Worm (Caenorhabditis elegans) whole organism, mixed stage, embryonic: Measurements from ENCODE around the gene Y51B9A.6.

Source experiments
- M03D4.4 ChIP-seq: sonication (generic microtip); optimal IDR thresholded peaks from 2 replicates; lab custom pipeline; 2017; ENCODE audit warnings: mild to moderate bottlenecking, missing genetic modification characterization, missing compliant biosample characterization
- bed-3 ChIP-seq: fragments of 200-800 bp; sonication (Bioruptor generic); optimal IDR thresholded peaks from 3 replicates; lab custom pipeline; 2018; ENCODE audit warnings: mild to moderate bottlenecking, missing genetic modification characterization, moderate library complexity, missing compliant biosample characterization
- blmp-1 ChIP-seq: fragments of 150-350 bp; optimal IDR thresholded peaks from 2 replicates; lab custom pipeline; 2014; ENCODE audit warnings: missing biosample characterization, missing genetic modification characterization
- ceh-39 ChIP-seq: fragments of 150-350 bp; optimal IDR thresholded peaks from 2 replicates; lab custom pipeline; 2014; ENCODE audit warnings: missing biosample characterization, missing genetic modification characterization
- ceh-43 ChIP-seq: fragments of 200-800 bp; sonication (Bioruptor generic); optimal IDR thresholded peaks from 2 replicates; lab custom pipeline; 2018; ENCODE audit warnings: mild to moderate bottlenecking, missing genetic modification characterization, moderate library complexity, missing compliant biosample characterization
- ceh-83 ChIP-seq: fragments of 200-800 bp; sonication (Bioruptor generic); optimal IDR thresholded peaks from 2 replicates; lab custom pipeline; 2018; ENCODE audit warnings: mild to moderate bottlenecking, missing genetic modification characterization, missing compliant biosample characterization
- ces-1 ChIP-seq: fragments of 150-350 bp; optimal IDR thresholded peaks from 2 replicates; lab custom pipeline; 2014; ENCODE audit warnings: missing biosample characterization, missing genetic modification reagents, missing genetic modification characterization
- cnd-1 ChIP-seq: fragments of 200-800 bp; sonication (Bioruptor generic); optimal IDR thresholded peaks from 2 replicates; lab custom pipeline; 2018; ENCODE audit warnings: mild to moderate bottlenecking, missing genetic modification characterization, missing compliant biosample characterization
- drap-1 ChIP-seq: fragments of 200-800 bp; sonication (Bioruptor generic); optimal IDR thresholded peaks from 3 replicates; lab custom pipeline; 2018; ENCODE audit warnings: mild to moderate bottlenecking, missing genetic modification characterization, missing compliant biosample characterization
- elt-1 ChIP-seq: sonication (generic microtip); optimal IDR thresholded peaks from 2 replicates; lab custom pipeline; 2017; ENCODE audit warnings: missing genetic modification characterization, mild to moderate bottlenecking, missing compliant biosample characterization, antibody characterized with exemption, moderate library complexity, borderline replicate concordance; ENCODE audit not compliant: insufficient read depth
- elt-3 ChIP-seq: fragments of 150-350 bp; optimal IDR thresholded peaks from 2 replicates; lab custom pipeline; 2014; ENCODE audit warnings: missing biosample characterization, missing genetic modification characterization
- flh-1 ChIP-seq: fragments of 200-800 bp; sonication (Bioruptor generic); optimal IDR thresholded peaks from 2 replicates; lab custom pipeline; 2018; ENCODE audit warnings: mild to moderate bottlenecking, missing genetic modification characterization, moderate library complexity, missing compliant biosample characterization
- hlh-1 ChIP-seq: fragments of 150-350 bp; optimal IDR thresholded peaks from 2 replicates; lab custom pipeline; 2014; ENCODE audit warnings: missing biosample characterization, missing genetic modification reagents, missing genetic modification characterization
- lin-13 ChIP-seq: fragments of 150-350 bp; optimal IDR thresholded peaks from 2 replicates; lab custom pipeline; 2014; ENCODE audit warnings: missing biosample characterization, missing genetic modification characterization
- lin-32 ChIP-seq: fragments of 200-800 bp; sonication (Bioruptor generic); optimal IDR thresholded peaks from 2 replicates; lab custom pipeline; 2018; ENCODE audit warnings: mild to moderate bottlenecking, missing genetic modification characterization, missing compliant biosample characterization
- lsy-2 ChIP-seq: fragments of 150-350 bp; optimal IDR thresholded peaks from 2 replicates; lab custom pipeline; 2014; ENCODE audit warnings: missing biosample characterization, missing genetic modification characterization
- mab-5 ChIP-seq: fragments of 150-350 bp; optimal IDR thresholded peaks from 2 replicates; lab custom pipeline; 2014; ENCODE audit warnings: missing biosample characterization, missing genetic modification characterization
- mep-1 ChIP-seq: fragments of 150-350 bp; optimal IDR thresholded peaks from 2 replicates; lab custom pipeline; 2017; ENCODE audit warnings: missing biosample characterization, missing genetic modification reagents, missing genetic modification characterization, inconsistent platforms
- mls-2 ChIP-seq: sonication (generic microtip); optimal IDR thresholded peaks from 2 replicates; lab custom pipeline; 2016; ENCODE audit warnings: mild to moderate bottlenecking, missing genetic modification characterization, moderate library complexity, missing compliant biosample characterization
- nhr-2 ChIP-seq: fragments of 150-350 bp; optimal IDR thresholded peaks from 2 replicates; lab custom pipeline; 2014; ENCODE audit warnings: missing biosample characterization, missing genetic modification characterization
- nhr-237 ChIP-seq: fragments of 150-350 bp; optimal IDR thresholded peaks from 2 replicates; lab custom pipeline; 2014; ENCODE audit warnings: missing biosample characterization, missing genetic modification characterization
- nhr-28 ChIP-seq: fragments of 150-350 bp; optimal IDR thresholded peaks from 2 replicates; lab custom pipeline; 2014; ENCODE audit warnings: missing biosample characterization, missing genetic modification characterization
- nhr-76 ChIP-seq: sonication (generic microtip); optimal IDR thresholded peaks from 2 replicates; lab custom pipeline; 2017; ENCODE audit warnings: missing biosample characterization, missing genetic modification characterization
- pha-4 ChIP-seq: fragments of 150-350 bp; optimal IDR thresholded peaks from 2 replicates; lab custom pipeline; 2018; ENCODE audit warnings: missing biosample characterization, missing genetic modification reagents, missing genetic modification characterization
- sem-2 ChIP-seq: fragments of 200-800 bp; sonication (Bioruptor generic); optimal IDR thresholded peaks from 2 replicates; lab custom pipeline; 2018; ENCODE audit warnings: mild to moderate bottlenecking, missing genetic modification characterization, missing compliant biosample characterization
- snpc-4 ChIP-seq: fragments of 150-350 bp; optimal IDR thresholded peaks from 2 replicates; lab custom pipeline; 2014; ENCODE audit warnings: missing biosample characterization, missing genetic modification characterization
- sptf-1 ChIP-seq: sonication (generic microtip); optimal IDR thresholded peaks from 2 replicates; lab custom pipeline; 2017; ENCODE audit warnings: mild to moderate bottlenecking, missing genetic modification characterization, moderate library complexity, missing compliant biosample characterization
- unc-39 ChIP-seq: fragments of 150-350 bp; optimal IDR thresholded peaks from 2 replicates; lab custom pipeline; 2014; ENCODE audit warnings: missing biosample characterization, missing genetic modification characterization
- unc-62 ChIP-seq: fragments of 150-350 bp; optimal IDR thresholded peaks from 2 replicates; lab custom pipeline; 2014; ENCODE audit warnings: missing biosample characterization, missing genetic modification reagents, missing genetic modification characterization
- zip-8 ChIP-seq: fragments of 150-350 bp; optimal IDR thresholded peaks from 2 replicates; lab custom pipeline; 2014; ENCODE audit warnings: missing biosample characterization, missing genetic modification characterization
- ztf-11 ChIP-seq: fragments of 150-350 bp; optimal IDR thresholded peaks from 2 replicates; lab custom pipeline; 2014; ENCODE audit warnings: missing biosample characterization, missing genetic modification characterization

Gene Y51B9A.6

DNA sequence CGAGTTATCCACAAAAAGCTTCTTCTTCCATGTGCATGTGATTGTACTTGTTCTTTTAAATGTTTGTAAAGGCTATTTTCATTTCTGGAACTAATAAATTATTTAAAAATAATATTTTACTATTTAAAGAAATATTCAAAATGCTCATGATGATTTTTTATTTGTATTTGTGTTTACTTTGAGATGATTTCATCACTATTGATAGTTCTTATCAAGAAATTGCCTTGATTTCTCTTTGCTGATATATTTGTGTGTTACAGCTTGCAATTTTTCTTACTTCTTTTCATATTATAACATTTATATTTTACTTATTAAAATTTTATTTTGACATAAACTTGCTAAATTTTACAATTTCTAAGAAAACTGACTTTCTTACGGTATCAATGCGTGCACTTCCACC lies 24.8 kb downstream of the Y51B9A.6 start:
- TF ChIP-seq hlh-1 (no peak), M03D4.4 (tag; lab: Kevin White, UChicago) (no peak), snpc-4 (tag; lab: Kevin White, UChicago) (no peak), nhr-237 (tag; lab: Kevin White, UChicago) (no peak), bed-3 (GFP tag; lab: Kevin White, UChicago) (no peak), unc-39 (tag; lab: Kevin White, UChicago) (no peak), cnd-1 (tag; lab: Kevin White, UChicago) (no peak), zip-8 (tag; lab: Kevin White, UChicago) (no peak), ceh-43 (GFP tag; lab: Kevin White, UChicago) (no peak), ceh-83 (GFP tag; lab: Kevin White, UChicago) (no peak), lsy-2 (tag; lab: Kevin White, UChicago) (no peak)

DNA sequence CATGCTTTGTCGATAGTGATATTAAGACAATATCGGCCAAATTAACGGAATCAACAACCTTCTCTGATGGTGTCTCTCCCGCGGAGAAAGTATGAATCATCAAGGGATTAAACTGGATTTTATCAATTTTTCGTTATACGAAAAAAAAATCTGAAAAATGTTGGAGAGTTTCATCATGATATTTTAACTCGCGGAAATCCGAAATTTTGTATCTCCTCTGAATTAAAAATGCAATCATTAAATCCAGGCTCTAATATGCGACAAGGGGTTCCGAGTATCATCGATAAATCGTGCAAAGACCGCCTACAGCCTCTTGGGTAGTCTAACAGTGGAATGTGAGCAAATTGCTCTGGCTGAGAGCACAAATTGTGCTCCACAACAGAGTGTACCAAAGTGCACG lies 25.8 kb downstream of the Y51B9A.6 start, which contains the start of gene C06C3.10:
Gene C06C3.10, minus strand, starts transcription at position 101 of the 400 bp plus-strand sequence.
- TF ChIP-seq drap-1 (GFP tag; lab: Kevin White, UChicago) (no peak), lin-32 (GFP tag; lab: Kevin White, UChicago) (no peak), snpc-4 (tag; lab: Kevin White, UChicago) (no peak), nhr-237 (tag; lab: Kevin White, UChicago) (no peak), ces-1 (GFP tag; lab: Kevin White, UChicago) (no peak), ztf-11 (no peak), mep-1 (tag; lab: Kevin White, UChicago) (no peak), ceh-43 (GFP tag; lab: Kevin White, UChicago) (no peak), zip-8 (tag; lab: Kevin White, UChicago) (no peak), mab-5 (tag; lab: Kevin White, UChicago) (no peak), nhr-2 (tag; lab: Kevin White, UChicago) (no peak), ceh-39 (no peak), hlh-1 (no peak), flh-1 (no peak), blmp-1 (tag; lab: Kevin White, UChicago) (no peak), sptf-1 (no peak), elt-1 (tag; lab: Kevin White, UChicago) (no peak), sem-2 (GFP tag; lab: Kevin White, UChicago) (no peak)
- TF ChIP-seq, all 35 proteins: peak for 0

DNA sequence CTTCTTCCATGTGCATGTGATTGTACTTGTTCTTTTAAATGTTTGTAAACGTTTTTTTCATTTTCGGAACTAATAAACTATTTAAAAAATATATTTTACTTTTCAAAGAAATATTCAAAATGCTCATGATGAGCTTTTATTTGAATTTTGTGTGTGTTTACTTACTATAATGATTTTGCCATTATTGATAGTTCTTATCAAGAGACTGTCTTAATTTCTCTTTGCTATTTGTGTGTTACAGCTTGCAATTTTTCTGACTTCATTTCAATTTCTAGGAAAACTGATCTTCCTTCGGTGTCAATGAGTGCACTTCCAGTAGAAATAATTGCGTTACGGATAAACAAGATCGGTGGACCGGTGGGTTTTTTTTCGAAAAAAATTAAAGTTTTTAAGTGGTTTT lies 28.2 kb downstream of the Y51B9A.6 start, which contains the start of gene C06C3.12:
Gene C06C3.12, plus strand, starts transcription at position 301 of the 400 bp plus-strand sequence.
- no peak for TF ChIP-seq ceh-83 (GFP tag; lab: Kevin White, UChicago)
- no peak for TF ChIP-seq mls-2 (tag; lab: Kevin White, UChicago)
- no peak for TF ChIP-seq bed-3 (GFP tag; lab: Kevin White, UChicago)
- TF ChIP-seq flh-1: no peak
- TF ChIP-seq unc-62 (GFP tag; lab: Kevin White, UChicago): no peak
- TF ChIP-seq ceh-43 (GFP tag; lab: Kevin White, UChicago): no peak
- no peak for TF ChIP-seq snpc-4 (tag; lab: Kevin White, UChicago)
- no peak for TF ChIP-seq elt-3 (tag; lab: Kevin White, UChicago)
- TF ChIP-seq nhr-28 (tag; lab: Kevin White, UChicago): no peak
- TF ChIP-seq nhr-2 (tag; lab: Kevin White, UChicago): no peak
- no peak for TF ChIP-seq lin-13 (tag; lab: Kevin White, UChicago)
- TF ChIP-seq nhr-76 (tag; lab: Kevin White, UChicago): no peak
- no peak for TF ChIP-seq cnd-1 (tag; lab: Kevin White, UChicago)
- no peak for TF ChIP-seq pha-4 (tag; lab: Kevin White, UChicago)
- TF ChIP-seq mep-1 (tag; lab: Kevin White, UChicago): no peak
- TF ChIP-seq, all 35 proteins: peak for 0

DNA sequence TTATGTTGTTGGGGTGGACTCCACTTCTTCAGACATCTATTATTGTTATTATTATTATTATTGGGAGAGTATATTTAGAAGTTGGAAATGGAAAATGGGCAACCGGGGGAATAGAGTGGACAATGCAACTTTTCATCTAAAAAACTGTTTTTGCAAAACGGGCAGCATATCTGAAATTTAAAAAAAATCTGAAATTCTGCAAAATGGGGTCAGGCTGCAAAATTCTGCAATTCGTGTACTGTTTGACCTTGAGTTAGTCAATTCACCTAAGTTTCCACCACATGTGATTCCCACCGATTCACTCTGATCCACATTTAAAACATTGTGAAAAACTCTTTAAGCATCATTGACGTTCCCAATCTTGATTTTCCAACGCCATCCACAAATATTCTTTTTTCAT lies 30.0 kb downstream of the Y51B9A.6 start, which contains the start of gene C06C3.4:
Gene C06C3.4, plus strand, starts transcription at position 301 of the 400 bp plus-strand sequence.
- TF ChIP-seq ces-1 (GFP tag; lab: Kevin White, UChicago) (no peak), cnd-1 (tag; lab: Kevin White, UChicago) (no peak), mab-5 (tag; lab: Kevin White, UChicago) (no peak), sem-2 (GFP tag; lab: Kevin White, UChicago) (no peak), unc-62 (GFP tag; lab: Kevin White, UChicago) (no peak), ceh-83 (GFP tag; lab: Kevin White, UChicago) (no peak)

DNA sequence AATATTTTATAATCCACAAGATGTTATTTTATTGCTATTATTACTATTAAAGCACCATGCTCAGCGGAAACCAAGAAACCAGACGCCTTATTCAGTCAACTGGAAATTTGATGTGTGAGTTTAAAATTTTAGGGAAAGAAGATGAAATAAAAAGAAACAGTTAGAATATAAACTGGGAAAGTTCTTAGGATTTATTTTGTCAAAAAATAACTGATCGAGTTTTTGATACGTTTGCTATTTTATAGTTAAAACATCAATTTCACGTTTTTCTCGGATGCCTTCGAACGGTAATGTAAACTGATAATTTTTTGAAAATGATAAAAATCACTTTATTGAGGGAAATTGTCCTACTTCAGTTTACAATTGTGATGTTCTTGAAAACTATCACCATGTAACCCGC lies 30.6 kb downstream of the Y51B9A.6 start, which contains the start of gene C06C3.3:
Gene C06C3.3, minus strand, starts transcription at position 101 of the 400 bp plus-strand sequence.
- no peak for TF ChIP-seq nhr-2 (tag; lab: Kevin White, UChicago)
- no peak for TF ChIP-seq lin-32 (GFP tag; lab: Kevin White, UChicago)
